Worm (Caenorhabditis elegans) whole organism, midembryonic: ENCODE data around the gene ssp-35.

Source experiments
- T22C8.4 ChIP-seq: fragments of 200-800 bp; sonication (Bioruptor generic); IDR thresholded peaks from 2 replicates; pipeline ENCODE4 v1.3.6; 2022; ENCODE audit warnings: missing genetic modification characterization, missing compliant biosample characterization
- cog-1 ChIP-seq: sonication (generic microtip); optimal IDR thresholded peaks from 2 replicates; lab custom pipeline; 2016; ENCODE audit warnings: missing genetic modification characterization, missing compliant biosample characterization
- flt-1 ChIP-seq: fragments of 200-800 bp; sonication (Bioruptor generic); IDR thresholded peaks from 2 replicates; pipeline ENCODE4 v1.3.6; 2022; ENCODE audit warnings: missing genetic modification characterization, missing compliant biosample characterization
- klf-2 ChIP-seq: fragments of 200-800 bp; sonication (Bioruptor generic); conservative IDR thresholded peaks from 2 replicates; pipeline ENCODE4 v1.3.6; 2022; ENCODE audit warnings: missing genetic modification reagents, missing genetic modification characterization, missing compliant biosample characterization
- med-1 ChIP-seq: sonication (generic microtip); optimal IDR thresholded peaks from 2 replicates; lab custom pipeline; 2017; ENCODE audit warnings: missing genetic modification characterization, mild to moderate bottlenecking, missing compliant biosample characterization, antibody characterized with exemption, missing genetic modification reagents; ENCODE audit not compliant: insufficient read depth
- ref-1 ChIP-seq: fragments of 200-800 bp; sonication (Bioruptor generic); conservative IDR thresholded peaks from 2 replicates; pipeline ENCODE4 v1.3.6; 2022; ENCODE audit warnings: missing genetic modification reagents, missing genetic modification characterization, missing compliant biosample characterization
- tab-1 ChIP-seq: fragments of 200-800 bp; sonication (Bioruptor generic); IDR thresholded peaks from 2 replicates; pipeline ENCODE4 v1.3.6; 2022; ENCODE audit warnings: missing genetic modification characterization, missing compliant biosample characterization
- ztf-23 ChIP-seq: fragments of 200-800 bp; sonication (Bioruptor generic); IDR thresholded peaks from 2 replicates; pipeline ENCODE4 v1.3.6; 2022; ENCODE audit warnings: missing genetic modification reagents, missing genetic modification characterization, missing compliant biosample characterization
- ztf-29 ChIP-seq: fragments of 200-800 bp; sonication (Bioruptor generic); IDR thresholded peaks from 2 replicates; pipeline ENCODE4 v1.3.6; 2022; ENCODE audit warnings: missing genetic modification reagents, missing genetic modification characterization, missing compliant biosample characterization

DNA sequence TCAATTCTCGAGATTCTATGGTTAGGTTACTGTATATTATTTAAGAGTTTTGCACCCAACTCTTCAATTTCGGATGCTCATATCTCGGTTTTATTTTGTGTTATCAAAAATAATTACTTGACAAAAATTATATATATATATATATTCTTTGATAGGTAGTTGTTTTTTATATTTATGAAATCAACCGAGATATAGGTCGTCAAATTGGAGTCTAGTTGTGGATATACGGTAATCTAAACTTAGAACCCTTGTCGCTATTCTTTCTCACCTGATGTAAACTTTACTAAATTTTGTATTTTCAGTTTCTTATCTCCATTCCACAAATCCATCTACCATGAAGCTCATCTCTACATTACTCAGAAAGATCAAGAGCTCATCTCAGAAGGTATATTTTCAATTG is 19.6 kb upstream of the ssp-35 start, which contains the start of gene F55C5.10:
- TF ChIP-seq cog-1 (tag; lab: Kevin White, UChicago) (no peak), med-1 (no peak), T22C8.4 (no peak), flt-1 (GFP tag; lab: Robert Waterston, UW) (no peak), ztf-23 (GFP tag; lab: Robert Waterston, UW) (no peak), ref-1 (GFP tag; lab: Robert Waterston, UW) (no peak), ztf-29 (no peak), tab-1 (GFP tag; lab: Robert Waterston, UW) (no peak), klf-2 (GFP tag; lab: Robert Waterston, UW) (no peak)
